Fruit fly (Drosophila melanogaster) whole organism, embryonic: Measurements from ENCODE around the gene CG10702.

ENCODE experiments used
- Atf3 ChIP-seq: fragments of 200-800 bp; sonication (Bioruptor generic); optimal IDR thresholded peaks from 3 replicates; lab custom pipeline; 2016; ENCODE audit warnings: missing biosample characterization, missing genetic modification characterization
- Bteb2 ChIP-seq: fragments of 200-800 bp; sonication (Bioruptor generic); optimal IDR thresholded peaks from 2 replicates; lab custom pipeline; 2016; ENCODE audit warnings: missing biosample characterization, missing genetic modification characterization
- CG10543 ChIP-seq: fragments of 200-800 bp; sonication (Bioruptor generic); optimal IDR thresholded peaks from 3 replicates; lab custom pipeline; 2017; ENCODE audit warnings: missing biosample characterization, mild to moderate bottlenecking, missing genetic modification characterization, moderate library complexity
- CG12071 ChIP-seq: fragments of 200-800 bp; sonication (Bioruptor generic); optimal IDR thresholded peaks from 3 replicates; lab custom pipeline; 2018; ENCODE audit warnings: missing biosample characterization, mild to moderate bottlenecking, missing genetic modification characterization
- CG13296 ChIP-seq: fragments of 200-800 bp; sonication (Bioruptor generic); optimal IDR thresholded peaks from 3 replicates; lab custom pipeline; 2018; ENCODE audit warnings: missing biosample characterization, mild to moderate bottlenecking, missing genetic modification characterization
- CG13775 ChIP-seq: fragments of 200-800 bp; sonication (Bioruptor generic); optimal IDR thresholded peaks from 3 replicates; lab custom pipeline; 2017; ENCODE audit warnings: missing biosample characterization, mild to moderate bottlenecking, missing genetic modification characterization
- CG14441 ChIP-seq: fragments of 200-800 bp; sonication (Bioruptor generic); IDR thresholded peaks from 2 replicates; pipeline ENCODE4 v1.3.6; 2022; ENCODE audit warnings: missing biosample characterization, missing genetic modification characterization
- CG15601 ChIP-seq: fragments of 200-800 bp; sonication (Bioruptor generic); optimal IDR thresholded peaks from 3 replicates; lab custom pipeline; 2019; ENCODE audit warnings: missing biosample characterization, mild to moderate bottlenecking, missing genetic modification characterization, moderate library complexity
- CG15696 ChIP-seq: fragments of 200-800 bp; sonication (Bioruptor generic); optimal IDR thresholded peaks from 2 replicates; lab custom pipeline; 2019; ENCODE audit warnings: missing biosample characterization, mild to moderate bottlenecking, missing genetic modification characterization, moderate library complexity
- CG16815 ChIP-seq: fragments of 200-800 bp; sonication (Bioruptor generic); optimal IDR thresholded peaks from 3 replicates; lab custom pipeline; 2017; ENCODE audit warnings: missing biosample characterization, mild to moderate bottlenecking, missing genetic modification characterization
- CG17359 ChIP-seq: fragments of 200-800 bp; sonication (Bioruptor generic); optimal IDR thresholded peaks from 3 replicates; lab custom pipeline; 2018; ENCODE audit warnings: missing biosample characterization, mild to moderate bottlenecking, missing genetic modification characterization, moderate library complexity
- CG18011 ChIP-seq: fragments of 200-800 bp; sonication (Bioruptor generic); optimal IDR thresholded peaks from 2 replicates; lab custom pipeline; 2017; ENCODE audit warnings: missing biosample characterization, missing genetic modification characterization, mild to moderate bottlenecking, moderate library complexity, missing genotype
- CG2120 ChIP-seq: fragments of 200-800 bp; sonication (Bioruptor generic); optimal IDR thresholded peaks from 3 replicates; lab custom pipeline; 2016; ENCODE audit warnings: missing biosample characterization, missing genetic modification characterization
- CG4328 ChIP-seq: fragments of 200-800 bp; sonication (Bioruptor generic); optimal IDR thresholded peaks from 3 replicates; lab custom pipeline; 2017; ENCODE audit warnings: missing biosample characterization, missing genetic modification reagents, missing genetic modification characterization
- CG6689 ChIP-seq: fragments of 200-800 bp; sonication (Bioruptor generic); IDR thresholded peaks from 2 replicates; pipeline ENCODE4 v1.3.6; 2022; ENCODE audit warnings: missing biosample characterization, missing genetic modification characterization
- CG7786 ChIP-seq: fragments of 200-800 bp; sonication (Bioruptor generic); optimal IDR thresholded peaks from 2 replicates; lab custom pipeline; 2016; ENCODE audit warnings: missing biosample characterization, missing genetic modification characterization
- CG9215 ChIP-seq: fragments of 200-800 bp; sonication (Bioruptor generic); IDR thresholded peaks from 2 replicates; pipeline ENCODE4 v1.3.6; 2022; ENCODE audit warnings: missing biosample characterization, missing genetic modification characterization
- CG9437 ChIP-seq: fragments of 200-800 bp; sonication (Bioruptor generic); optimal IDR thresholded peaks from 2 replicates; lab custom pipeline; 2018; ENCODE audit warnings: missing biosample characterization, mild to moderate bottlenecking, missing genetic modification characterization
- CHES-1-like ChIP-seq: fragments of 200-800 bp; sonication (Bioruptor generic); optimal IDR thresholded peaks from 2 replicates; lab custom pipeline; 2016; ENCODE audit warnings: missing biosample characterization, missing genetic modification characterization
- Camta ChIP-seq: fragments of 200-800 bp; sonication (Bioruptor generic); optimal IDR thresholded peaks from 2 replicates; lab custom pipeline; 2016; ENCODE audit warnings: missing biosample characterization, missing genetic modification characterization
- CrebB ChIP-seq: fragments of 200-800 bp; sonication (Bioruptor generic); optimal IDR thresholded peaks from 3 replicates; lab custom pipeline; 2018; ENCODE audit warnings: missing biosample characterization, mild to moderate bottlenecking, missing genetic modification characterization
- E2f2 ChIP-seq: fragments of 200-800 bp; sonication (Bioruptor generic); IDR thresholded peaks from 2 replicates; pipeline ENCODE4 v1.3.6; 2022; ENCODE audit warnings: missing biosample characterization, missing genetic modification characterization
- Fer3 ChIP-seq: fragments of 200-800 bp; sonication (Bioruptor generic); optimal IDR thresholded peaks from 2 replicates; lab custom pipeline; 2018; ENCODE audit warnings: missing biosample characterization, mild to moderate bottlenecking, missing genetic modification characterization, moderate library complexity
- Hey ChIP-seq: fragments of 200-800 bp; sonication (Bioruptor generic); optimal IDR thresholded peaks from 3 replicates; lab custom pipeline; 2018; ENCODE audit warnings: missing biosample characterization, mild to moderate bottlenecking, missing genetic modification characterization
- Hr3 ChIP-seq: fragments of 200-800 bp; sonication (Bioruptor generic); optimal IDR thresholded peaks from 3 replicates; lab custom pipeline; 2016; ENCODE audit warnings: missing biosample characterization, missing genetic modification characterization
- Hr78 ChIP-seq, 2 experiments: fragments of 200-800 bp in 1 of 2; fragments of >200 bp in 1 of 2; sonication (Bioruptor generic) in 1 of 2; optimal IDR thresholded peaks; 2 replicates each; lab custom pipeline; 2017 to 2019; ENCODE audit warnings: missing biosample characterization in 2 of 2, missing genetic modification characterization in 2 of 2, mild to moderate bottlenecking in 1 of 2, moderate library complexity in 1 of 2
- Max ChIP-seq: fragments of 200-800 bp; sonication (Bioruptor generic); optimal IDR thresholded peaks from 2 replicates; lab custom pipeline; 2016; ENCODE audit warnings: missing biosample characterization, mild to moderate bottlenecking, missing genetic modification characterization
- Med ChIP-seq: fragments of 200-800 bp; sonication (Bioruptor generic); peaks from one replicate; lab custom pipeline; 2016; ENCODE audit warnings: missing biosample characterization, missing genetic modification characterization, mild to moderate bottlenecking, inconsistent platforms, moderate library complexity
- Oaz ChIP-seq: fragments of 200-800 bp; sonication (Bioruptor generic); IDR thresholded peaks from 2 replicates; pipeline ENCODE4 v1.3.6; 2022; ENCODE audit warnings: missing biosample characterization, missing genetic modification characterization
- PHDP ChIP-seq: fragments of 200-800 bp; sonication (Bioruptor generic); optimal IDR thresholded peaks from 3 replicates; lab custom pipeline; 2018; ENCODE audit warnings: missing biosample characterization, mild to moderate bottlenecking, missing genetic modification characterization, moderate library complexity
- Spps ChIP-seq: fragments of 200-800 bp; sonication (Bioruptor generic); optimal IDR thresholded peaks from 2 replicates; lab custom pipeline; 2018; ENCODE audit warnings: missing biosample characterization, mild to moderate bottlenecking, missing genetic modification characterization
- Sry-δ ChIP-seq: fragments of 200-800 bp; sonication (Bioruptor generic); optimal IDR thresholded peaks from 2 replicates; lab custom pipeline; 2016; ENCODE audit warnings: missing biosample characterization, missing genetic modification characterization
- Stat92E ChIP-seq, 3 experiments: fragments of >200 bp in 2 of 3; fragments of 200-800 bp in 1 of 3; sonication (Bioruptor generic) in 1 of 3; optimal IDR thresholded peaks; 2 replicates each; lab custom pipeline; 2017 to 2019; ENCODE audit warnings: missing biosample characterization in 3 of 3, missing genetic modification characterization in 3 of 3, mild to moderate bottlenecking in 1 of 3, moderate library complexity in 1 of 3
- Trl ChIP-seq, 3 experiments: fragments of >200 bp in 2 of 3; fragments of 200-800 bp in 1 of 3; sonication (Bioruptor generic) in 1 of 3; optimal IDR thresholded peaks; 2 replicates in 1 of 3; 3 replicates in 2 of 3; lab custom pipeline; 2016 to 2017; ENCODE audit warnings: missing biosample characterization in 1 of 3, missing genetic modification characterization in 1 of 3
- bsh ChIP-seq, 2 experiments: fragments of 200-800 bp; sonication (Bioruptor generic); optimal IDR thresholded peaks; 2 replicates each; lab custom pipeline; 2017 to 2018; ENCODE audit warnings: mild to moderate bottlenecking in 2 of 2, missing biosample characterization in 2 of 2, missing genetic modification characterization in 2 of 2, moderate library complexity in 1 of 2
- crol ChIP-seq: fragments of 200-800 bp; sonication (Bioruptor generic); IDR thresholded peaks from 2 replicates; pipeline ENCODE4 v1.3.6; 2022; ENCODE audit warnings: missing biosample characterization, missing genetic modification characterization
- emc ChIP-seq: fragments of 200-800 bp; sonication (Bioruptor generic); optimal IDR thresholded peaks from 2 replicates; lab custom pipeline; 2016; ENCODE audit warnings: missing biosample characterization, missing genetic modification characterization
- fru ChIP-seq: fragments of >200 bp; optimal IDR thresholded peaks from 2 replicates; lab custom pipeline; 2017
- kni ChIP-seq: fragments of 200-800 bp; sonication (Bioruptor generic); optimal IDR thresholded peaks from 3 replicates; lab custom pipeline; 2017; ENCODE audit warnings: mild to moderate bottlenecking, missing biosample characterization, missing genetic modification reagents, missing genetic modification characterization
- nerfin-1 ChIP-seq: fragments of 200-800 bp; sonication (Bioruptor generic); optimal IDR thresholded peaks from 3 replicates; lab custom pipeline; 2019; ENCODE audit warnings: missing biosample characterization, mild to moderate bottlenecking, missing genetic modification characterization, moderate library complexity
- pnt ChIP-seq: fragments of 200-800 bp; sonication (Bioruptor generic); optimal IDR thresholded peaks from 3 replicates; lab custom pipeline; 2016; ENCODE audit warnings: missing biosample characterization, missing genetic modification characterization
- pros ChIP-seq: fragments of 200-800 bp; sonication (Bioruptor generic); optimal IDR thresholded peaks from 3 replicates; lab custom pipeline; 2019; ENCODE audit warnings: missing biosample characterization, mild to moderate bottlenecking, missing genetic modification characterization, moderate library complexity
- row ChIP-seq: fragments of 200-800 bp; sonication (Bioruptor generic); IDR thresholded peaks from 3 replicates; pipeline ENCODE4 v1.3.6; 2022; ENCODE audit warnings: missing biosample characterization, missing genetic modification characterization
- sens-2 ChIP-seq: fragments of 200-800 bp; sonication (Bioruptor generic); IDR thresholded peaks from 2 replicates; pipeline ENCODE4 v1.3.6; 2022; ENCODE audit warnings: missing biosample characterization, missing genetic modification characterization
- seq ChIP-seq: fragments of 200-800 bp; sonication (Bioruptor generic); IDR thresholded peaks from 2 replicates; pipeline ENCODE4 v1.3.6; 2022; ENCODE audit warnings: missing biosample characterization, missing genetic modification characterization
- sima ChIP-seq: fragments of 200-800 bp; sonication (Bioruptor generic); optimal IDR thresholded peaks from 2 replicates; lab custom pipeline; 2016; ENCODE audit warnings: missing biosample characterization, missing genetic modification characterization
- slbo ChIP-seq: fragments of 200-800 bp; sonication (Bioruptor generic); IDR thresholded peaks from 2 replicates; pipeline ENCODE4 v1.3.6; 2022; ENCODE audit warnings: missing biosample characterization, missing genetic modification characterization
- twi ChIP-seq: fragments of 200-800 bp; optimal IDR thresholded peaks from 2 replicates; lab custom pipeline; 2019; ENCODE audit warnings: missing biosample characterization, mild to moderate bottlenecking, missing genetic modification characterization, moderate library complexity
- wek ChIP-seq: fragments of 200-800 bp; sonication (Bioruptor generic); optimal IDR thresholded peaks from 3 replicates; lab custom pipeline; 2018; ENCODE audit warnings: missing biosample characterization, mild to moderate bottlenecking, missing genetic modification characterization, moderate library complexity
- zen ChIP-seq: fragments of 200-800 bp; sonication (Bioruptor generic); optimal IDR thresholded peaks from 3 replicates; lab custom pipeline; 2018; ENCODE audit warnings: missing biosample characterization, mild to moderate bottlenecking, missing genetic modification characterization, moderate library complexity

Gene CG10702

DNA sequence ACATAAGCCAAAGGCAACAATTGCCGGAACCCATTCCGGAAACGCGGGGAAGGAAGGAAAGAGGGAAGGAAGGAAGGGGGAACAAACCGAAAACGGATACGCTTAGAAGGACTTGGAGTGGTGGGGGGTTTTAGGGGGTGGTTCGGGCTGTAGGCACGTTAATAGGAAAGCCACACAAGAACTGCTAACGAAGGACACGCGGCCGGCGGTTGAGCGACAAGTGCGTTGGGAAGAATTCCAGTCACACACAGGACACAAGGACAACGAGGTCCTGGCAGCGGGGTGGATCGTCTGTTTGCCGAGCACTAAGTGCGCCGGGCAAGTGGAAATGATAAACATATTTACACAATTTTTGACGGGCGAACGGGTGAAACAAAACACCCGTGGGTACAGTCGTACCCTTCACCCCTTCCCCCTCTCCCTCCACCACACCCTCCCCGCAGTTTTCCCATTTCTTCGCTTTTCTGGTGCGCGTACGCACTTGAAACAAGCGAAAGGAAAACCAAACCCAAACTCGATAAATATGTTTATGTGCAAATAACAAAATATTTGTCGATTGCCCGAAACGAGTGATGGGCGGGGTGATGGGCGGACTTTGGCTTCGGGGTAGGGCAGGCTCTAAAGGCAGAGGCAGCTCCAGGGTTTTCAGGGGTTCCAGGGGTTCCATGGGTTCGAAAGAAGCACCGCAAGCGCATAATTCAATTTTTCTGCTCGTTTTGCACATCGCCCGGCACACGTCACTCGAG lies 33.7 kb upstream of the CG10702 start:
- TF ChIP-seq CG15601 (no peak), Fer3 (tag; lab: Kevin White, UChicago) (no peak), CHES-1-like (GFP tag; lab: Kevin White, UChicago) (no peak), PHDP (tag; lab: Kevin White, UChicago) (no peak), Spps (tag; lab: Kevin White, UChicago) (no peak), sima (GFP tag; lab: Kevin White, UChicago) (no peak), seq (GFP tag; lab: Robert Waterston, UW) (no peak), CG9437 (GFP tag; lab: Kevin White, UChicago) (no peak), CG9215 (GFP tag; lab: Robert Waterston, UW) (no peak), kni (GFP tag; lab: Kevin White, UChicago) (peak; percentile 40), CG12071 (GFP tag; lab: Kevin White, UChicago) (no peak), Hey (peak; percentile 94), fru (lab: Kevin White, UChicago) (no peak), CrebB (tag; lab: Kevin White, UChicago) (no peak), CG18011 (no peak), Camta (GFP tag; lab: Kevin White, UChicago) (no peak), CG2120 (GFP tag; lab: Kevin White, UChicago) (no peak), CG14441 (GFP tag; lab: Robert Waterston, UW) (no peak), Hr3 (GFP tag; lab: Kevin White, UChicago) (no peak), row (GFP tag; lab: Robert Waterston, UW) (no peak), CG7786 (GFP tag; lab: Kevin White, UChicago) (no peak), Med (GFP tag; lab: Kevin White, UChicago) (peak; percentile 34), Oaz (no peak), emc (no peak), CG13775 (no peak), pros (GFP tag; lab: Kevin White, UChicago) (peak; percentile 79), E2f2 (no peak), Trl (optimal IDR thresholded peaks at IDR 0.05; lab: Kevin White, UChicago) (no peak), Trl (GFP tag; optimal IDR thresholded peaks at IDR 0.05; lab: Kevin White, UChicago) (no peak), CG15696 (peak; percentile 2), slbo (GFP tag; lab: Robert Waterston, UW) (no peak), pnt (GFP tag; lab: Kevin White, UChicago) (no peak), CG6689 (GFP tag; lab: Robert Waterston, UW) (no peak), sens-2 (GFP tag; lab: Robert Waterston, UW) (no peak), crol (GFP tag; lab: Robert Waterston, UW) (peak; percentile 84), nerfin-1 (tag; lab: Kevin White, UChicago) (peak; percentile 45), CG4328 (GFP tag; lab: Kevin White, UChicago) (no peak), twi (tag; lab: Kevin White, UChicago) (peak; percentile 6), Bteb2 (no peak), Hr78 (GFP tag; optimal IDR thresholded peaks at IDR 0.05; lab: Kevin White, UChicago) (no peak), CG13296 (no peak), zen (tag; lab: Kevin White, UChicago) (no peak), Sry-δ (GFP tag; lab: Kevin White, UChicago) (no peak), bsh (GFP tag; optimal IDR thresholded peaks at IDR 0.05; lab: Kevin White, UChicago) (no peak), Atf3 (no peak), CG10543 (GFP tag; lab: Kevin White, UChicago) (no peak), CG16815 (no peak), Max (no peak), CG17359 (tag; lab: Kevin White, UChicago) (no peak), wek (no peak), Stat92E (GFP tag; optimal IDR thresholded peaks at IDR 0.05; lab: Kevin White, UChicago) (no peak)
